Fruit fly (Drosophila melanogaster): ENCODE data around the gene Grl62a.
A peak's percentile ranks its signal among the peaks of the same experiment; 100 is the strongest.

The Grl62a gene

DNA sequence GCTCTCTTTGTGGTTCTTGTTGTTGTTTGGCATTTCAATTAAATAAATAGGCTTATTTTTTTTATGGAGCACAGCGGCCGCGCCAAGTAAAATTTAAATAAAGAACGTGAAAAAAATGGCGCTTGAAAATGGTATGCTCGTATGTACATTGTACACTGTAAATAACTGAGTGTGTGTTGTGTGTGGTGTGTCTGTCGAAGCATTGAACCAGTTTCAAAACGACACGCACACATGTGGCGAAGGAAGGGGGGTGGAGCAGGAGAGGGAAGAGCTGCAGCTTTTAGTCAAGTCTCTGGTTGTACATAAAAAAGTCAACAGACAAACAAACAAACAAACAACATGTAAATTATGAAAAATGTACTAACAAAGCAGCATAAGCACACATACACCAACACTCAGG is 17.0 kb downstream of the Grl62a start (continued):
- TF ChIP-seq Trl (optimal IDR thresholded peaks at IDR 0.05) (no peak), Trl (GFP tag; optimal IDR thresholded peaks at IDR 0.05) (peak; percentile 1), CG6813 (GFP tag; optimal IDR thresholded peaks at IDR 0.05) (peak; percentile 29), Mrtf (GFP tag; IDR thresholded peaks at IDR 0.05) (no peak), Opbp (GFP tag; IDR thresholded peaks at IDR 0.05; ENCODE audit: partially characterized antibody) (no peak), tgo (GFP tag; IDR thresholded peaks at IDR 0.05) (no peak), zfh1 (GFP tag; IDR thresholded peaks at IDR 0.05) (no peak), trh (GFP tag; optimal IDR thresholded peaks at IDR 0.05) (no peak), jing (GFP tag; optimal IDR thresholded peaks at IDR 0.05) (no peak), Awh (GFP tag; IDR thresholded peaks at IDR 0.05) (peak; percentile 37; the same call in 1 of the 2 replicates), Dll (GFP tag; IDR thresholded peaks at IDR 0.05; ENCODE audit: partially characterized antibody) (no peak), sens-2 (GFP tag; IDR thresholded peaks at IDR 0.05) (no peak), sna (GFP tag; IDR thresholded peaks at IDR 0.05; ENCODE audit: partially characterized antibody) (no peak), CG6254 (GFP tag; optimal IDR thresholded peaks at IDR 0.05) (no peak), caup (GFP tag; optimal IDR thresholded peaks at IDR 0.05; ENCODE audit: severe bottlenecking) (peak; percentile 24), CG8290 (GFP tag; optimal IDR thresholded peaks at IDR 0.05) (no peak), CG8290 (tag; optimal IDR thresholded peaks at IDR 0.05) (peak in 1 of 2 experiments; percentile 43), Aef1 (GFP tag; IDR thresholded peaks at IDR 0.05) (no peak), ATbp (GFP tag; optimal IDR thresholded peaks at IDR 0.05) (peak; percentile 61), fu2 (GFP tag; optimal IDR thresholded peaks at IDR 0.05) (no peak), chm (GFP tag; IDR thresholded peaks at IDR 0.05) (no peak), rib (GFP tag; IDR thresholded peaks at IDR 0.05) (no peak), Rfx (GFP tag; IDR thresholded peaks at IDR 0.05) (0 out of 2 replicates have a peak, but pooled peaks have one; percentile 4), CG10543 (GFP tag; optimal IDR thresholded peaks at IDR 0.05) (peak; percentile 2), knrl (GFP tag; IDR thresholded peaks at IDR 0.05; ENCODE audit: partially characterized antibody) (no peak), Dref (GFP tag; IDR thresholded peaks at IDR 0.05) (no peak), wek (GFP tag; optimal IDR thresholded peaks at IDR 0.05) (peak; percentile 6), sd (tag; optimal IDR thresholded peaks at IDR 0.05) (peak; percentile 1), CG14014 (GFP tag; IDR thresholded peaks at IDR 0.05) (0 out of 2 replicates have a peak, but pooled peaks have one; percentile 26), Sox100B (GFP tag; optimal IDR thresholded peaks at IDR 0.05) (peak; percentile 32), tx (GFP tag; optimal IDR thresholded peaks at IDR 0.05) (no peak), Dek (tag; optimal IDR thresholded peaks at IDR 0.05) (no peak), CG12219 (GFP tag; optimal IDR thresholded peaks at IDR 0.05) (peak; percentile 15), Scr (GFP tag; IDR thresholded peaks at IDR 0.05; ENCODE audit: partially characterized antibody) (no peak), CG8944 (GFP tag; optimal IDR thresholded peaks at IDR 0.05) (no peak), ci (GFP tag; IDR thresholded peaks at IDR 0.05) (0 out of 3 replicates have a peak, but pooled peaks have one; percentile 41), CG4328 (GFP tag; optimal IDR thresholded peaks at IDR 0.05) (peak; percentile 17), Blimp-1 (GFP tag; optimal IDR thresholded peaks at IDR 0.05) (peak; percentile 37), CG4820 (GFP tag; optimal IDR thresholded peaks at IDR 0.05) (no peak), gem (tag; optimal IDR thresholded peaks at IDR 0.05) (peak; percentile 32), CG11247 (GFP tag; IDR thresholded peaks at IDR 0.05) (0 out of 2 replicates have a peak, but pooled peaks have one; percentile 33), B-H2 (GFP tag; optimal IDR thresholded peaks at IDR 0.05) (no peak), bsh (GFP tag; optimal IDR thresholded peaks at IDR 0.05) (no peak), CoRest (tag; optimal IDR thresholded peaks at IDR 0.05) (peak; percentile 13), CG12071 (GFP tag; optimal IDR thresholded peaks at IDR 0.05) (peak; percentile 21), Ets65A (GFP tag) (no peak), usp (GFP tag; optimal IDR thresholded peaks at IDR 0.05) (no peak), CG10209 (GFP tag; optimal IDR thresholded peaks at IDR 0.05) (peak; percentile 26), CG2116 (GFP tag; optimal IDR thresholded peaks at IDR 0.05) (no peak), Gug (GFP tag; IDR thresholded peaks at IDR 0.05) (no peak), Sry-δ (GFP tag; optimal IDR thresholded peaks at IDR 0.05) (no peak)

Measured in whole organism, embryonic.